Fruit fly (Drosophila melanogaster) whole organism, pupa: ENCODE data around the gene pll.
A peak's percentile ranks its signal among the peaks of the same experiment; 100 is the strongest.

Experiments
- CG12605 ChIP-seq: fragments of 200-800 bp; sonication (Bioruptor generic); IDR thresholded peaks from 2 replicates; pipeline ENCODE4 v1.3.6; 2022; ENCODE audit warnings: missing biosample characterization, missing genetic modification characterization
- CG13204 ChIP-seq: fragments of 200-800 bp; sonication (Bioruptor generic); optimal IDR thresholded peaks from 2 replicates; lab custom pipeline; 2018; ENCODE audit warnings: missing biosample characterization, mild to moderate bottlenecking, missing genetic modification characterization, moderate library complexity
- CG14655 ChIP-seq: fragments of 200-800 bp; sonication (Bioruptor generic); optimal IDR thresholded peaks from 3 replicates; lab custom pipeline; 2017; ENCODE audit warnings: mild to moderate bottlenecking, missing biosample characterization, missing genetic modification reagents, missing genetic modification characterization
- CG32121 ChIP-seq: fragments of 200-800 bp; sonication (Bioruptor generic); IDR thresholded peaks from 2 replicates; pipeline ENCODE4 v1.3.6; 2022; ENCODE audit warnings: missing biosample characterization, missing genetic modification characterization
- CG34367 ChIP-seq: fragments of 200-800 bp; sonication (Bioruptor generic); optimal IDR thresholded peaks from 2 replicates; lab custom pipeline; 2018; ENCODE audit warnings: missing biosample characterization, mild to moderate bottlenecking, missing genetic modification characterization
- CG4496 ChIP-seq: fragments of 200-800 bp; sonication (Bioruptor generic); IDR thresholded peaks from 3 replicates; pipeline ENCODE4 v1.3.6; 2022; ENCODE audit warnings: missing biosample characterization, missing genetic modification characterization
- CG8159 ChIP-seq: fragments of 200-800 bp; sonication (Bioruptor generic); optimal IDR thresholded peaks from 3 replicates; lab custom pipeline; 2018; ENCODE audit warnings: missing biosample characterization, mild to moderate bottlenecking, missing genetic modification characterization, moderate library complexity
- CG8301 ChIP-seq: fragments of 200-800 bp; sonication (Bioruptor generic); optimal IDR thresholded peaks from 2 replicates; lab custom pipeline; 2018; ENCODE audit warnings: missing biosample characterization, mild to moderate bottlenecking, missing genetic modification characterization
- EcR ChIP-seq: fragments of 200-800 bp; sonication (Bioruptor generic); optimal IDR thresholded peaks from 3 replicates; lab custom pipeline; 2019; ENCODE audit warnings: missing biosample characterization, missing genetic modification characterization, mild to moderate bottlenecking, moderate library complexity, missing genetic modification reagents
- Pif1A ChIP-seq: fragments of 200-800 bp; sonication (Bioruptor generic); optimal IDR thresholded peaks from 3 replicates; lab custom pipeline; 2016; ENCODE audit warnings: missing biosample characterization, missing genetic modification characterization
- Pif1B ChIP-seq: fragments of 200-800 bp; sonication (Bioruptor generic); optimal IDR thresholded peaks from 3 replicates; lab custom pipeline; 2016; ENCODE audit warnings: missing biosample characterization, missing genetic modification characterization
- Snoo ChIP-seq: fragments of 200-800 bp; sonication (Bioruptor generic); optimal IDR thresholded peaks from 3 replicates; lab custom pipeline; 2017; ENCODE audit warnings: missing biosample characterization, mild to moderate bottlenecking, missing genetic modification characterization, inconsistent platforms
- rn ChIP-seq: fragments of 200-800 bp; sonication (Bioruptor generic); IDR thresholded peaks from 2 replicates; pipeline ENCODE4 v1.3.6; 2022; ENCODE audit warnings: missing biosample characterization, missing genetic modification characterization

DNA sequence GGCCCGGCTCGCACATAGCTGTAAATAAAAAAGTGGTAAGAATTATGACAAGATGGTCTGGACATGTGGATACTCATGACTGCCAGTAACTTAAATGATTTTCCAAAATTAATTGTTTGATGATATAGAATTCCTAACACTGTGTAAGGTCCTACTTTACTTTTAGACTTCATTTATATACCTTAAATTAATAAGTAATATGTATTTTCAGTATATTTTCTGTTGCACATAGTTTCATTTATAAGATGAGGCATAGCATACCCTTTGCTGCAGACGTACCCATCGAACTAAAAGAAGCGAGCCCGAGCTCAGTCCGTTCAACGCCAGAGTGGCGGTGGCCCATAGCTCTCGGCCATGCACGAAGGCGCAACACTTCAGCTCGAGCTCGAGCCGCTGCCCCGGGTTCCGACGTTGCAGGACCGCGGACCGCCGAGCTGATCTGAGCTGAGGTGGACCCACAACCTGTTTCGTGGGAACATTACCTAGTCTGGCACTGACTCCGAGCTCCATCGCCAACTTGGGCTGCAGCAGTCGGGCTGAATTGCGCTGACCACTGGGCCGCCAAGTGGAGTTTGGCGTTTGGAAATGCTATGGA lies 35.4 kb downstream of the pll start:
- TF ChIP-seq CG32121 (GFP tag; lab: Robert Waterston, UW) (peak; percentile 61), CG8301 (tag; lab: Kevin White, UChicago) (peak; percentile 71), rn (GFP tag; lab: Robert Waterston, UW) (no peak), Pif1A (GFP tag; lab: Kevin White, UChicago) (peak; percentile 62), EcR (GFP tag; lab: Kevin White, UChicago) (peak; percentile 46), CG8159 (tag; lab: Kevin White, UChicago) (peak; percentile 79), CG14655 (peak; percentile 80), CG34367 (tag; lab: Kevin White, UChicago) (peak; percentile 63), CG12605 (no peak), Snoo (tag; lab: Kevin White, UChicago) (peak; percentile 68), CG13204 (GFP tag; lab: Kevin White, UChicago) (peak; percentile 90), Pif1B (GFP tag; lab: Kevin White, UChicago) (peak; percentile 47), CG4496 (0 out of 3 replicates have a peak, but pooled peaks have one; percentile 55)
